Worm (Caenorhabditis elegans) whole organism, L4 larva: ENCODE results near the gene uncp-18.
A peak's percentile ranks its signal among the peaks of the same experiment; 100 is the strongest.

Source experiments
- D1046.2 ChIP-seq: fragments of 200-800 bp; sonication (Bioruptor generic); IDR thresholded peaks from 2 replicates; pipeline ENCODE4 v1.3.6; 2022; ENCODE audit warnings: missing genetic modification characterization, missing compliant biosample characterization
- F44E2.7 ChIP-seq: fragments of 200-800 bp; sonication (Bioruptor generic); IDR thresholded peaks from 2 replicates; pipeline ENCODE4 v2.1.2; 2022; ENCODE audit warnings: missing genetic modification characterization, missing compliant biosample characterization
- R02D3.7 ChIP-seq: fragments of 150-350 bp; sonication (generic microtip); optimal IDR thresholded peaks from 3 replicates; lab custom pipeline; 2014; ENCODE audit warnings: missing biosample characterization, missing genetic modification characterization
- T20F7.1 ChIP-seq: fragments of 200-800 bp; sonication (Bioruptor generic); optimal IDR thresholded peaks from 2 replicates; lab custom pipeline; 2018; ENCODE audit warnings: mild to moderate bottlenecking, missing genetic modification characterization, missing compliant biosample characterization
- T26A8.4 ChIP-seq: fragments of 200-800 bp; sonication (Bioruptor generic); IDR thresholded peaks from 2 replicates; pipeline ENCODE4 v1.3.6; 2022; ENCODE audit warnings: missing genetic modification characterization, missing compliant biosample characterization
- Y105C5A.15 ChIP-seq: fragments of 200-800 bp; sonication (Bioruptor generic); IDR thresholded peaks from 2 replicates; pipeline ENCODE4 v1.3.6; 2022; ENCODE audit warnings: missing genetic modification characterization, missing compliant biosample characterization
- Y48G9A.11 ChIP-seq: fragments of 200-800 bp; sonication (Bioruptor generic); IDR thresholded peaks from 2 replicates; pipeline ENCODE4 v1.3.6; 2022; ENCODE audit warnings: missing genetic modification reagents, missing genetic modification characterization, missing compliant biosample characterization
- ZK337.2 ChIP-seq: fragments of 200-800 bp; sonication (Bioruptor generic); IDR thresholded peaks from 2 replicates; pipeline ENCODE4 v1.3.6; 2022; ENCODE audit warnings: missing genetic modification reagents, missing genetic modification characterization, missing compliant biosample characterization
- ZK546.5 ChIP-seq, 2 experiments: sonication (generic microtip); optimal IDR thresholded peaks; 2 replicates each; lab custom pipeline; 2017; ENCODE audit warnings: missing biosample characterization in 2 of 2, missing genetic modification characterization in 2 of 2
- ama-1 ChIP-seq: fragments of 150-350 bp; optimal IDR thresholded peaks from 2 replicates; lab custom pipeline; 2014; ENCODE audit warnings: inconsistent platforms, mixed read lengths
- attf-4 ChIP-seq: sonication (generic microtip); optimal IDR thresholded peaks from 3 replicates; lab custom pipeline; 2017; ENCODE audit warnings: missing biosample characterization, missing genetic modification characterization
- ceh-32 ChIP-seq: sonication (generic microtip); optimal IDR thresholded peaks from 2 replicates; lab custom pipeline; 2016; ENCODE audit warnings: mild to moderate bottlenecking, missing genetic modification characterization, missing compliant biosample characterization; ENCODE audit not compliant: poor library complexity
- ces-1 ChIP-seq: fragments of 150-350 bp; sonication (generic microtip); optimal IDR thresholded peaks from 4 replicates; lab custom pipeline; 2014; ENCODE audit warnings: missing biosample characterization, missing genetic modification reagents, missing genetic modification characterization
- cey-2 ChIP-seq: sonication (generic microtip); optimal IDR thresholded peaks from 3 replicates; lab custom pipeline; 2017; ENCODE audit warnings: missing genetic modification characterization, mild to moderate bottlenecking, missing compliant biosample characterization, antibody characterized with exemption, borderline replicate concordance; ENCODE audit not compliant: insufficient read depth
- ctbp-1 ChIP-seq: fragments of 200-800 bp; sonication (Bioruptor generic); IDR thresholded peaks from 2 replicates; pipeline ENCODE4 v1.3.6; 2022; ENCODE audit warnings: missing genetic modification reagents, missing genetic modification characterization, missing compliant biosample characterization
- daf-12 ChIP-seq: fragments of 150-350 bp; optimal IDR thresholded peaks from 2 replicates; lab custom pipeline; 2014; ENCODE audit warnings: missing biosample characterization, missing genetic modification reagents, missing genetic modification characterization
- daf-19 ChIP-seq: fragments of 200-800 bp; sonication (Bioruptor generic); conservative IDR thresholded peaks from 2 replicates; pipeline ENCODE4 v1.3.6; 2022; ENCODE audit warnings: missing genetic modification characterization, missing compliant biosample characterization
- daf-8 ChIP-seq: fragments of 200-800 bp; sonication (Bioruptor generic); IDR thresholded peaks from 2 replicates; pipeline ENCODE4 v1.3.6; 2022; ENCODE audit warnings: missing genetic modification characterization, missing compliant biosample characterization
- dmd-6 ChIP-seq: fragments of 200-800 bp; sonication (Bioruptor generic); IDR thresholded peaks from 2 replicates; pipeline ENCODE4 v1.3.6; 2022; ENCODE audit warnings: missing genetic modification reagents, missing genetic modification characterization, missing compliant biosample characterization
- dmd-8 ChIP-seq: fragments of 200-800 bp; sonication (Bioruptor generic); IDR thresholded peaks from 2 replicates; pipeline ENCODE4 v1.3.6; 2022; ENCODE audit warnings: missing genetic modification characterization, missing compliant biosample characterization
- duxl-1 ChIP-seq: sonication (generic microtip); optimal IDR thresholded peaks from 2 replicates; lab custom pipeline; 2016; ENCODE audit warnings: mild to moderate bottlenecking, missing genetic modification characterization, moderate library complexity, missing compliant biosample characterization; ENCODE audit not compliant: poor library complexity
- gei-8 ChIP-seq: fragments of 200-800 bp; sonication (Bioruptor generic); optimal IDR thresholded peaks from 2 replicates; lab custom pipeline; 2018; ENCODE audit warnings: mild to moderate bottlenecking, missing genetic modification characterization, missing compliant biosample characterization
- hlh-11 ChIP-seq: fragments of 200-800 bp; sonication (Bioruptor generic); optimal IDR thresholded peaks from 2 replicates; lab custom pipeline; 2018; ENCODE audit warnings: mild to moderate bottlenecking, missing genetic modification characterization, missing compliant biosample characterization
- hmg-1.1 ChIP-seq: fragments of 200-800 bp; sonication (Bioruptor generic); IDR thresholded peaks from 2 replicates; pipeline ENCODE4 v1.3.6; 2022; ENCODE audit warnings: missing genetic modification reagents, missing genetic modification characterization, missing compliant biosample characterization
- jun-1 ChIP-seq: fragments of 150-350 bp; optimal IDR thresholded peaks from 2 replicates; lab custom pipeline; 2014; ENCODE audit warnings: missing biosample characterization, missing genetic modification reagents, missing genetic modification characterization
- lim-7 ChIP-seq: fragments of 200-800 bp; sonication (Bioruptor generic); IDR thresholded peaks from 2 replicates; pipeline ENCODE4 v1.3.6; 2022; ENCODE audit warnings: missing genetic modification characterization, missing compliant biosample characterization
- lin-13 ChIP-seq: fragments of 150-350 bp; optimal IDR thresholded peaks from 2 replicates; lab custom pipeline; 2014; ENCODE audit warnings: missing biosample characterization, missing genetic modification reagents, missing genetic modification characterization
- lin-38 ChIP-seq: fragments of 200-800 bp; sonication (Bioruptor generic); IDR thresholded peaks from 2 replicates; pipeline ENCODE4 v1.3.6; 2022; ENCODE audit warnings: missing genetic modification reagents, missing genetic modification characterization, missing compliant biosample characterization
- madf-9 ChIP-seq: fragments of 200-800 bp; sonication (Bioruptor generic); conservative IDR thresholded peaks from 2 replicates; pipeline ENCODE4 v1.3.6; 2022; ENCODE audit warnings: missing genetic modification reagents, missing genetic modification characterization, missing compliant biosample characterization
- mxl-3 ChIP-seq: fragments of 200-800 bp; sonication (Bioruptor generic); optimal IDR thresholded peaks from 2 replicates; lab custom pipeline; 2018; ENCODE audit warnings: mild to moderate bottlenecking, missing genetic modification characterization, missing compliant biosample characterization
- nhr-102 ChIP-seq: sonication (generic microtip); optimal IDR thresholded peaks from 2 replicates; lab custom pipeline; 2016; ENCODE audit warnings: mild to moderate bottlenecking, missing genetic modification characterization, moderate library complexity, missing compliant biosample characterization
- nhr-111 ChIP-seq: fragments of 200-800 bp; sonication (Bioruptor generic); optimal IDR thresholded peaks from 2 replicates; lab custom pipeline; 2018; ENCODE audit warnings: mild to moderate bottlenecking, missing genetic modification characterization, missing compliant biosample characterization
- nhr-237 ChIP-seq: sonication (generic microtip); optimal IDR thresholded peaks from 2 replicates; lab custom pipeline; 2017; ENCODE audit warnings: missing biosample characterization, missing genetic modification characterization
- nhr-41 ChIP-seq: fragments of 200-800 bp; sonication (Bioruptor generic); IDR thresholded peaks from 2 replicates; pipeline ENCODE4 v1.3.6; 2022; ENCODE audit warnings: missing genetic modification reagents, missing genetic modification characterization, missing compliant biosample characterization
- nhr-6 ChIP-seq: fragments of 150-350 bp; optimal IDR thresholded peaks from 2 replicates; lab custom pipeline; 2014; ENCODE audit warnings: missing biosample characterization, missing genetic modification characterization
- nhr-76 ChIP-seq: fragments of 150-350 bp; optimal IDR thresholded peaks from 2 replicates; lab custom pipeline; 2014; ENCODE audit warnings: missing biosample characterization, missing genetic modification characterization
- nhr-77 ChIP-seq: fragments of 150-350 bp; optimal IDR thresholded peaks from 2 replicates; lab custom pipeline; 2014; ENCODE audit warnings: missing biosample characterization, missing genetic modification characterization
- pha-4 ChIP-seq, 2 experiments: fragments of 150-350 bp in 1 of 2; fragments of 200-800 bp in 1 of 2; sonication (Bioruptor generic) in 1 of 2; IDR thresholded peaks in 1 of 2; optimal IDR thresholded peaks in 1 of 2; 2 replicates each; pipeline versions ENCODE4 v1.3.6 to Lab custom; 2014 to 2022; ENCODE audit warnings: missing genetic modification characterization in 2 of 2, missing genetic modification reagents in 2 of 2, missing biosample characterization in 1 of 2, missing compliant biosample characterization in 1 of 2
- php-3 ChIP-seq: fragments of 200-800 bp; sonication (Bioruptor generic); IDR thresholded peaks from 2 replicates; pipeline ENCODE4 v1.3.6; 2022; ENCODE audit warnings: missing genetic modification reagents, missing genetic modification characterization, missing compliant biosample characterization
- pqm-1 ChIP-seq: sonication (generic microtip); optimal IDR thresholded peaks from 2 replicates; lab custom pipeline; 2017; ENCODE audit warnings: missing biosample characterization, missing genetic modification characterization
- set-16 ChIP-seq: fragments of 200-800 bp; sonication (Bioruptor generic); IDR thresholded peaks from 2 replicates; pipeline ENCODE4 v1.3.6; 2022; ENCODE audit warnings: missing genetic modification reagents, missing genetic modification characterization, missing compliant biosample characterization
- skn-1 ChIP-seq: fragments of 150-350 bp; optimal IDR thresholded peaks from 2 replicates; lab custom pipeline; 2014; ENCODE audit warnings: missing biosample characterization, missing genetic modification characterization
- snpc-1.2 ChIP-seq: fragments of 200-800 bp; sonication (Bioruptor generic); IDR thresholded peaks from 2 replicates; pipeline ENCODE4 v1.3.6; 2022; ENCODE audit warnings: missing genetic modification reagents, missing genetic modification characterization, missing compliant biosample characterization
- snpc-4 ChIP-seq: fragments of 150-350 bp; optimal IDR thresholded peaks from 2 replicates; lab custom pipeline; 2014; ENCODE audit warnings: missing biosample characterization, missing genetic modification characterization
- tag-97 ChIP-seq: fragments of 200-800 bp; sonication (Bioruptor generic); IDR thresholded peaks from 2 replicates; pipeline ENCODE4 v1.3.6; 2022; ENCODE audit warnings: missing genetic modification characterization, missing compliant biosample characterization
- tra-1 ChIP-seq: fragments of 200-800 bp; sonication (Bioruptor generic); IDR thresholded peaks from 2 replicates; pipeline ENCODE4 v1.3.6; 2022; ENCODE audit warnings: missing genetic modification reagents, missing genetic modification characterization, missing compliant biosample characterization
- unc-130 ChIP-seq: sonication (generic microtip); optimal IDR thresholded peaks from 2 replicates; lab custom pipeline; 2016; ENCODE audit warnings: missing genetic modification reagents, missing genetic modification characterization, missing compliant biosample characterization
- zag-1 ChIP-seq: fragments of 150-350 bp; optimal IDR thresholded peaks from 2 replicates; lab custom pipeline; 2014; ENCODE audit warnings: missing biosample characterization, missing genetic modification characterization
- zfp-2 ChIP-seq: sonication (generic microtip); optimal IDR thresholded peaks from 2 replicates; lab custom pipeline; 2016; ENCODE audit warnings: mild to moderate bottlenecking, missing genetic modification characterization, missing compliant biosample characterization
- zip-11 ChIP-seq: fragments of 200-800 bp; sonication (Bioruptor generic); IDR thresholded peaks from 2 replicates; pipeline ENCODE4 v1.3.6; 2022; ENCODE audit warnings: missing genetic modification characterization, missing compliant biosample characterization
- zip-2 ChIP-seq: fragments of 150-350 bp; optimal IDR thresholded peaks from 2 replicates; lab custom pipeline; 2014; ENCODE audit warnings: missing biosample characterization, missing genetic modification characterization

uncp-18 gene

ce11 chrIV:390279-390678 is at the start of gene uncp-18, which contains the start of gene ears-2:
Gene uncp-18, plus strand, starts transcription at chrIV:390560.
Gene ears-2, minus strand, starts transcription at chrIV:390468.
- TF ChIP-seq hlh-11 (tag; lab: Kevin White, UChicago), result peak; percentile 83
- TF ChIP-seq hmg-1.1 (GFP tag; lab: Robert Waterston, UW), result peak; percentile 95
- peak; percentile 17 for TF ChIP-seq ceh-32
- TF ChIP-seq zag-1, result no peak
- TF ChIP-seq attf-4 (tag; lab: Kevin White, UChicago), result no peak
- peak; percentile 53 for TF ChIP-seq ces-1 (GFP tag; lab: Kevin White, UChicago)
- peak; percentile 38 for TF ChIP-seq zip-2 (tag; lab: Kevin White, UChicago)
- TF ChIP-seq jun-1 (tag; lab: Kevin White, UChicago), result no peak
- TF ChIP-seq pqm-1 (tag; lab: Kevin White, UChicago), result peak; percentile 54
- TF ChIP-seq pha-4 (GFP tag; IDR thresholded peaks at IDR 0.05; lab: Robert Waterston, UW), result peak; percentile 90
- no peak for TF ChIP-seq pha-4 (tag; optimal IDR thresholded peaks at IDR 0.05; lab: Kevin White, UChicago)
- TF ChIP-seq T26A8.4 (GFP tag; lab: Robert Waterston, UW), result peak; percentile 90
- peak; percentile 84 for TF ChIP-seq mxl-3 (GFP tag; lab: Kevin White, UChicago)
- TF ChIP-seq set-16 (GFP tag; lab: Robert Waterston, UW), result peak; percentile 66
- no peak for TF ChIP-seq daf-19
- peak; percentile 56 for TF ChIP-seq gei-8
- no peak for TF ChIP-seq zip-11 (GFP tag; lab: Robert Waterston, UW)
- peak; percentile 75 for TF ChIP-seq snpc-1.2 (GFP tag; lab: Robert Waterston, UW)
- TF ChIP-seq nhr-76 (tag; lab: Kevin White, UChicago), result no peak
- TF ChIP-seq nhr-6 (tag; lab: Kevin White, UChicago), result peak; percentile 87
- no peak for TF ChIP-seq dmd-8 (GFP tag; lab: Robert Waterston, UW)
- TF ChIP-seq nhr-111 (GFP tag; lab: Kevin White, UChicago), result no peak
- no peak for TF ChIP-seq snpc-4
- TF ChIP-seq unc-130 (GFP tag; lab: Kevin White, UChicago), result peak; percentile 97
- peak; percentile 71 for TF ChIP-seq dmd-6 (GFP tag; lab: Robert Waterston, UW)
- TF ChIP-seq ZK337.2, result peak; percentile 80
- TF ChIP-seq F44E2.7 (GFP tag; lab: Robert Waterston, UW), result peak; percentile 84; the same call in 1 of the 2 replicates
- TF ChIP-seq nhr-102 (tag; lab: Kevin White, UChicago), result peak; percentile 85
- TF ChIP-seq ama-1 (lab: Kevin White, UChicago), result peak; percentile 17
- no peak for TF ChIP-seq daf-8 (GFP tag; lab: Robert Waterston, UW)
- no peak for TF ChIP-seq tag-97 (GFP tag; lab: Robert Waterston, UW)
- TF ChIP-seq lim-7, result peak; percentile 79
- TF ChIP-seq ctbp-1 (GFP tag; lab: Robert Waterston, UW), result peak; percentile 87
- TF ChIP-seq T20F7.1 (GFP tag; lab: Kevin White, UChicago), result no peak
- peak; percentile 92 for TF ChIP-seq lin-13 (GFP tag; lab: Kevin White, UChicago)
- peak; percentile 76; the same call in 1 of the 2 replicates for TF ChIP-seq madf-9
- TF ChIP-seq skn-1 (tag; lab: Kevin White, UChicago), result no peak
- peak; percentile 71; the same call in 1 of the 2 replicates for TF ChIP-seq php-3 (GFP tag; lab: Robert Waterston, UW)
- peak; percentile 49; the same call in 1 of the 2 replicates for TF ChIP-seq Y48G9A.11 (GFP tag; lab: Robert Waterston, UW)
- 0 out of 2 replicates have a peak, but pooled peaks have one; percentile 59 for TF ChIP-seq nhr-41
- peak; percentile 90 for TF ChIP-seq lin-38
- peak; percentile 89 for TF ChIP-seq Y105C5A.15 (GFP tag; lab: Robert Waterston, UW)
- no peak for TF ChIP-seq ZK546.5 (tag; optimal IDR thresholded peaks at IDR 0.05; lab: Kevin White, UChicago)
- TF ChIP-seq R02D3.7, result peak; percentile 55
- peak; percentile 74; the same call in 1 of the 2 replicates for TF ChIP-seq tra-1 (GFP tag; lab: Robert Waterston, UW)
- 0 out of 2 replicates have a peak, but pooled peaks have one; percentile 47 for TF ChIP-seq D1046.2 (GFP tag; lab: Robert Waterston, UW)
- no peak for TF ChIP-seq daf-12 (tag; lab: Kevin White, UChicago)
- no peak for TF ChIP-seq cey-2 (tag; lab: Kevin White, UChicago)
- TF ChIP-seq zfp-2 (tag; lab: Kevin White, UChicago), result peak; percentile 76
- no peak for TF ChIP-seq nhr-237 (tag; lab: Kevin White, UChicago)
- peak; percentile 74 for TF ChIP-seq nhr-77 (tag; lab: Kevin White, UChicago)
- TF ChIP-seq duxl-1, result peak; percentile 94
